Fruit fly (Drosophila melanogaster): Measurements from ENCODE around the gene CG3708.

CG3708 gene

dm6 chrX:921359-921758 lies 8.5 kb downstream of the CG3708 start:
- TF ChIP-seq ovo (GFP tag; optimal IDR thresholded peaks at IDR 0.05) (no peak), Clk (GFP tag; optimal IDR thresholded peaks at IDR 0.05) (no peak), kay (GFP tag; ENCODE audit: borderline replicate concordance) (no peak), bab1 (GFP tag; optimal IDR thresholded peaks at IDR 0.05) (no peak), cic (GFP tag; optimal IDR thresholded peaks at IDR 0.05) (no peak), CG7045 (GFP tag; optimal IDR thresholded peaks at IDR 0.05) (no peak), CG7101 (tag; optimal IDR thresholded peaks at IDR 0.05) (no peak), Hr96 (GFP tag; optimal IDR thresholded peaks at IDR 0.05) (no peak), CG5204 (GFP tag; optimal IDR thresholded peaks at IDR 0.05) (no peak), pad (GFP tag; optimal IDR thresholded peaks at IDR 0.05) (no peak), Crg-1 (GFP tag; optimal IDR thresholded peaks at IDR 0.05) (no peak), CG11617 (GFP tag; optimal IDR thresholded peaks at IDR 0.05) (no peak), CG33017 (tag; optimal IDR thresholded peaks at IDR 0.05) (no peak), toe (GFP tag; optimal IDR thresholded peaks at IDR 0.05) (no peak), CG1620 (GFP tag; optimal IDR thresholded peaks at IDR 0.05) (no peak), CG12768 (GFP tag; optimal IDR thresholded peaks at IDR 0.05) (no peak), Mnt (GFP tag; optimal IDR thresholded peaks at IDR 0.05) (no peak), CG14711 (tag; optimal IDR thresholded peaks at IDR 0.05) (no peak), cnc (optimal IDR thresholded peaks at IDR 0.05) (no peak), tj (GFP tag; optimal IDR thresholded peaks at IDR 0.05) (no peak)

dm6 chrX:908763-909497 lies 21.0 kb downstream of the CG3708 start:
- TF ChIP-seq Mnt (GFP tag; optimal IDR thresholded peaks at IDR 0.05) (no peak), CG14711 (tag; optimal IDR thresholded peaks at IDR 0.05) (no peak), CG5204 (GFP tag; optimal IDR thresholded peaks at IDR 0.05) (no peak), CG12768 (GFP tag; optimal IDR thresholded peaks at IDR 0.05) (peak; percentile 0), cic (GFP tag; optimal IDR thresholded peaks at IDR 0.05) (no peak), Crg-1 (GFP tag; optimal IDR thresholded peaks at IDR 0.05) (no peak), Hr96 (GFP tag; optimal IDR thresholded peaks at IDR 0.05) (no peak), bab1 (GFP tag; optimal IDR thresholded peaks at IDR 0.05) (peak; percentile 7), pad (GFP tag; optimal IDR thresholded peaks at IDR 0.05) (peak; percentile 23), CG1620 (GFP tag; optimal IDR thresholded peaks at IDR 0.05) (no peak), tj (GFP tag; optimal IDR thresholded peaks at IDR 0.05) (no peak), cnc (optimal IDR thresholded peaks at IDR 0.05) (no peak), CG11617 (GFP tag; optimal IDR thresholded peaks at IDR 0.05) (no peak), CG7045 (GFP tag; optimal IDR thresholded peaks at IDR 0.05) (no peak), CG7101 (tag; optimal IDR thresholded peaks at IDR 0.05) (no peak), toe (GFP tag; optimal IDR thresholded peaks at IDR 0.05) (no peak), Clk (GFP tag; optimal IDR thresholded peaks at IDR 0.05) (no peak), CG33017 (tag; optimal IDR thresholded peaks at IDR 0.05) (no peak), ovo (GFP tag; optimal IDR thresholded peaks at IDR 0.05) (peak; percentile 32), kay (GFP tag; ENCODE audit: borderline replicate concordance) (peak; percentile 46)

- TF ChIP-seq Hr96 (GFP tag; optimal IDR thresholded peaks at IDR 0.05) (peak; percentile 92), CG11617 (GFP tag; optimal IDR thresholded peaks at IDR 0.05) (peak; percentile 74), cnc (optimal IDR thresholded peaks at IDR 0.05) (no peak), Clk (GFP tag; optimal IDR thresholded peaks at IDR 0.05) (peak; percentile 72), tj (GFP tag; optimal IDR thresholded peaks at IDR 0.05) (peak; percentile 57), CG7045 (GFP tag; optimal IDR thresholded peaks at IDR 0.05) (peak; percentile 80), CG5204 (GFP tag; optimal IDR thresholded peaks at IDR 0.05) (peak; percentile 81), cic (GFP tag; optimal IDR thresholded peaks at IDR 0.05) (no peak), Mnt (GFP tag; optimal IDR thresholded peaks at IDR 0.05) (peak; percentile 60), CG33017 (tag; optimal IDR thresholded peaks at IDR 0.05) (peak; percentile 81), CG14711 (tag; optimal IDR thresholded peaks at IDR 0.05) (peak; percentile 82), bab1 (GFP tag; optimal IDR thresholded peaks at IDR 0.05) (peak; percentile 97), kay (GFP tag; ENCODE audit: borderline replicate concordance) (peak; percentile 13), CG12768 (GFP tag; optimal IDR thresholded peaks at IDR 0.05) (peak; percentile 79), pad (GFP tag; optimal IDR thresholded peaks at IDR 0.05) (peak; percentile 72), toe (GFP tag; optimal IDR thresholded peaks at IDR 0.05) (peak; percentile 68), ovo (GFP tag; optimal IDR thresholded peaks at IDR 0.05) (peak; percentile 36), Crg-1 (GFP tag; optimal IDR thresholded peaks at IDR 0.05) (peak; percentile 74), CG7101 (tag; optimal IDR thresholded peaks at IDR 0.05) (peak; percentile 82), CG1620 (GFP tag; optimal IDR thresholded peaks at IDR 0.05) (peak; percentile 75)
These were observed 29.1 kb downstream of the CG3708 start for dm6 chrX:900725-901345.

- TF ChIP-seq cic (GFP tag; optimal IDR thresholded peaks at IDR 0.05) (no peak), toe (GFP tag; optimal IDR thresholded peaks at IDR 0.05) (no peak), CG33017 (tag; optimal IDR thresholded peaks at IDR 0.05) (no peak), cnc (optimal IDR thresholded peaks at IDR 0.05) (no peak), ovo (GFP tag; optimal IDR thresholded peaks at IDR 0.05) (no peak), Clk (GFP tag; optimal IDR thresholded peaks at IDR 0.05) (no peak), Hr96 (GFP tag; optimal IDR thresholded peaks at IDR 0.05) (no peak), Mnt (GFP tag; optimal IDR thresholded peaks at IDR 0.05) (no peak), CG7101 (tag; optimal IDR thresholded peaks at IDR 0.05) (no peak), CG5204 (GFP tag; optimal IDR thresholded peaks at IDR 0.05) (no peak), CG14711 (tag; optimal IDR thresholded peaks at IDR 0.05) (no peak), CG11617 (GFP tag; optimal IDR thresholded peaks at IDR 0.05) (no peak), bab1 (GFP tag; optimal IDR thresholded peaks at IDR 0.05) (no peak), kay (GFP tag; ENCODE audit: borderline replicate concordance) (no peak), CG7045 (GFP tag; optimal IDR thresholded peaks at IDR 0.05) (no peak), CG1620 (GFP tag; optimal IDR thresholded peaks at IDR 0.05) (no peak), pad (GFP tag; optimal IDR thresholded peaks at IDR 0.05) (no peak), Crg-1 (GFP tag; optimal IDR thresholded peaks at IDR 0.05) (no peak), tj (GFP tag; optimal IDR thresholded peaks at IDR 0.05) (no peak), CG12768 (GFP tag; optimal IDR thresholded peaks at IDR 0.05) (no peak)
These were observed 30.4 kb downstream of the CG3708 start for dm6 chrX:899407-900050.
